Fruit fly (Drosophila melanogaster): ENCODE measurements around the gene CG31626.

DNA sequence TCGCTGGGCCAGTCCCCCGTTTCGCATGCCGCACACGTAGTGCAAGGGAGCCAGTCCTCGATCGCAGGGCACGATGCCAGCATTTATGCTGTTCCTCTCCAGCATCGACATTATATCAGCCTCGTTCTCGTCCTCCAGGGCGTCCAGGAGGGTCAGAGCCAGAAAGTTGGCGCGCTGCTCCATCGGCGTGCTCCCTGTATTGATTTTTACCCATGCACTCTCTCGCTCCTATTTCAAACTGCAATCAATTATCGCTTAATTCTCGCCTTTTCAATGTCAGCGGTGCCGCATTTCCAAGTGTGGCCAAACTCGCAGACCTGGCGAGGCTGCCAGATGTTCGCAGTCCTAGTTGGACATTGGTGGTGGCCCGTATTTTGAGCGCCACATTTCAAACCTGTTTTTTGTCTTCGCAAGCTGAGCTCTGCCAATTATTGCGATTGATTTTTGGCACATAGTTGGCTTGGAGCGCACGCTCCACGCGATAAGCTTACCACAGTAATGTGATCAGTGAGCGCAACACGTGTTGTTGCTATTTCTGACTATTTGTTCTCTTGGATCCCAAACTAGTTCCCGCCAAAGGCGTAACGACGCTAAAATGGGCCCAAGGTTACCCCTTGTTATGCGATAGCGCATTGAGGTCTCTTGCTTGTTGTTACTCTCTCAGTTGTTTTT is 18.2 kb downstream of the CG31626 start, which contains the start of gene CG8679:
- TF ChIP-seq CG8478 (optimal IDR thresholded peaks at IDR 0.05): no peak
- TF ChIP-seq pan (optimal IDR thresholded peaks at IDR 0.05): no peak
- TF ChIP-seq EcR (GFP tag; optimal IDR thresholded peaks at IDR 0.05): no peak
- TF ChIP-seq psq (optimal IDR thresholded peaks at IDR 0.05): no peak
- no peak for TF ChIP-seq usp (GFP tag; optimal IDR thresholded peaks at IDR 0.05)
- TF ChIP-seq Dll (optimal IDR thresholded peaks at IDR 0.05): no peak

Data from whole organism.